Worm (Caenorhabditis elegans): ENCODE data around the gene scav-1.

- TF ChIP-seq nhr-25 (tag; optimal IDR thresholded peaks at IDR 0.05): no peak
- TF ChIP-seq nhr-77 (tag; optimal IDR thresholded peaks at IDR 0.05): no peak
- no peak for TF ChIP-seq unc-39 (tag; optimal IDR thresholded peaks at IDR 0.05)
- no peak for TF ChIP-seq nhr-12 (tag; optimal IDR thresholded peaks at IDR 0.05)
- no peak for TF ChIP-seq nhr-11 (tag; optimal IDR thresholded peaks at IDR 0.05)
- no peak for TF ChIP-seq unc-62 (GFP tag; optimal IDR thresholded peaks at IDR 0.05)
- TF ChIP-seq nhr-237 (tag; optimal IDR thresholded peaks at IDR 0.05): no peak
- TF ChIP-seq dmd-4 (tag; optimal IDR thresholded peaks at IDR 0.05): no peak
- TF ChIP-seq mab-5 (tag; optimal IDR thresholded peaks at IDR 0.05): no peak
- no peak for TF ChIP-seq ztf-4 (tag; optimal IDR thresholded peaks at IDR 0.05)
- TF ChIP-seq nhr-23 (tag; optimal IDR thresholded peaks at IDR 0.05): no peak
Measured at ce11 chrX:5447941-5448340, 47.6 kb upstream of the scav-1 start, which contains the start of gene C25F6.8.
